Worm (Caenorhabditis elegans) whole organism, L1 larva: ENCODE data around the gene lim-4.

Experiments used
- C16A3.4 ChIP-seq: fragments of 150-350 bp; optimal IDR thresholded peaks from 2 replicates; lab custom pipeline; 2014; ENCODE audit warnings: missing biosample characterization, missing genetic modification characterization
- F16B12.6 ChIP-seq: fragments of 150-350 bp; optimal IDR thresholded peaks from 2 replicates; lab custom pipeline; 2014; ENCODE audit warnings: missing biosample characterization, missing genetic modification characterization
- aha-1 ChIP-seq: fragments of 150-350 bp; optimal IDR thresholded peaks from 2 replicates; lab custom pipeline; 2014; ENCODE audit warnings: missing biosample characterization, missing genetic modification characterization
- alr-1 ChIP-seq: fragments of 200-800 bp; sonication (Bioruptor generic); optimal IDR thresholded peaks from 2 replicates; lab custom pipeline; 2018; ENCODE audit warnings: borderline replicate concordance, mild to moderate bottlenecking, missing genetic modification characterization, missing compliant biosample characterization
- ceh-8 ChIP-seq: fragments of 200-800 bp; sonication (Bioruptor generic); optimal IDR thresholded peaks from 2 replicates; lab custom pipeline; 2018; ENCODE audit warnings: mild to moderate bottlenecking, missing genetic modification characterization, moderate library complexity, missing compliant biosample characterization
- ceh-82 ChIP-seq, 3 experiments: fragments of 150-350 bp in 1 of 3; sonication (generic microtip) in 2 of 3; optimal IDR thresholded peaks; 2 replicates each; lab custom pipeline; 2014 to 2017; ENCODE audit warnings: missing biosample characterization in 3 of 3, missing genetic modification characterization in 3 of 3
- ceh-88 ChIP-seq: fragments of 200-800 bp; sonication (Bioruptor generic); IDR thresholded peaks from 2 replicates; pipeline ENCODE4 v1.3.6; 2022; ENCODE audit warnings: missing genetic modification characterization, missing compliant biosample characterization
- ces-1 ChIP-seq: fragments of 150-350 bp; optimal IDR thresholded peaks from 2 replicates; lab custom pipeline; 2014; ENCODE audit warnings: missing biosample characterization, missing genetic modification reagents, missing genetic modification characterization
- egl-27 ChIP-seq, 2 experiments: fragments of 150-350 bp in 1 of 2; sonication (generic microtip); optimal IDR thresholded peaks; 3 replicates each; lab custom pipeline; 2017 to 2018; ENCODE audit warnings: missing biosample characterization in 2 of 2, missing genetic modification characterization in 2 of 2, missing genetic modification reagents in 2 of 2
- elt-2 ChIP-seq: sonication (generic microtip); optimal IDR thresholded peaks from 2 replicates; lab custom pipeline; 2016; ENCODE audit warnings: missing genetic modification characterization, mild to moderate bottlenecking, inconsistent platforms, missing compliant biosample characterization, missing genetic modification reagents
- elt-3 ChIP-seq, 6 experiments: fragments of 150-350 bp in 1 of 6; sonication (generic microtip); optimal IDR thresholded peaks; 2 replicates each; lab custom pipeline; 2017 to 2018; ENCODE audit warnings: missing biosample characterization in 6 of 6, missing genetic modification characterization in 6 of 6, inconsistent platforms in 1 of 6
- ets-5 ChIP-seq: fragments of 200-800 bp; sonication (Bioruptor generic); IDR thresholded peaks from 2 replicates; pipeline ENCODE4 v1.3.6; 2022; ENCODE audit warnings: missing genetic modification characterization, missing compliant biosample characterization
- fkh-8 ChIP-seq: sonication (generic microtip); optimal IDR thresholded peaks from 2 replicates; lab custom pipeline; 2016; ENCODE audit warnings: mild to moderate bottlenecking, missing genetic modification characterization, missing compliant biosample characterization
- fos-1 ChIP-seq: fragments of 150-350 bp; optimal IDR thresholded peaks from 2 replicates; lab custom pipeline; 2014; ENCODE audit warnings: missing biosample characterization, missing genetic modification characterization
- grh-1 ChIP-seq: fragments of 200-800 bp; sonication (Bioruptor generic); IDR thresholded peaks from 2 replicates; pipeline ENCODE4 v1.3.6; 2022; ENCODE audit warnings: missing genetic modification reagents, missing genetic modification characterization, missing compliant biosample characterization
- hpl-2 ChIP-seq: fragments of 150-350 bp; optimal IDR thresholded peaks from 2 replicates; lab custom pipeline; 2014; ENCODE audit warnings: missing biosample characterization, missing genetic modification reagents, missing genetic modification characterization
- irx-1 ChIP-seq: sonication (generic microtip); optimal IDR thresholded peaks from 2 replicates; lab custom pipeline; 2016; ENCODE audit warnings: missing genetic modification characterization, missing compliant biosample characterization
- isw-1 ChIP-seq: fragments of 200-800 bp; sonication (Bioruptor generic); IDR thresholded peaks from 2 replicates; pipeline ENCODE4 v1.3.6; 2022; ENCODE audit warnings: missing genetic modification characterization, missing compliant biosample characterization
- jun-1 ChIP-seq: fragments of 150-350 bp; optimal IDR thresholded peaks from 2 replicates; lab custom pipeline; 2014; ENCODE audit warnings: missing biosample characterization, missing genetic modification reagents, missing genetic modification characterization
- lin-15B ChIP-seq: fragments of 150-350 bp; sonication (generic microtip); optimal IDR thresholded peaks from 3 replicates; lab custom pipeline; 2014; ENCODE audit warnings: missing biosample characterization, missing genetic modification characterization
- lin-35 ChIP-seq, 2 experiments: fragments of 150-350 bp; optimal IDR thresholded peaks; 2 replicates each; lab custom pipeline; 2014; ENCODE audit warnings: missing biosample characterization in 2 of 2, missing genetic modification characterization in 2 of 2, missing genetic modification reagents in 2 of 2
- lin-39 ChIP-seq: fragments of 150-350 bp; optimal IDR thresholded peaks from 2 replicates; lab custom pipeline; 2014; ENCODE audit warnings: missing biosample characterization, missing genetic modification reagents, missing genetic modification characterization
- lir-3 ChIP-seq: sonication (generic microtip); optimal IDR thresholded peaks from 2 replicates; lab custom pipeline; 2016; ENCODE audit warnings: mild to moderate bottlenecking, missing genetic modification characterization, moderate library complexity, missing compliant biosample characterization; ENCODE audit not compliant: poor library complexity
- mdl-1 ChIP-seq, 2 experiments: fragments of 150-350 bp; optimal IDR thresholded peaks; 2 replicates each; lab custom pipeline; 2014 to 2017; ENCODE audit warnings: missing biosample characterization in 2 of 2, missing genetic modification characterization in 2 of 2, inconsistent platforms in 1 of 2
- mep-1 ChIP-seq: fragments of 150-350 bp; optimal IDR thresholded peaks from 2 replicates; lab custom pipeline; 2014; ENCODE audit warnings: missing biosample characterization, missing genetic modification characterization
- nhr-12 ChIP-seq: sonication (generic microtip); optimal IDR thresholded peaks from 2 replicates; lab custom pipeline; 2017; ENCODE audit warnings: missing biosample characterization, missing genetic modification characterization
- nhr-19 ChIP-seq: fragments of 200-800 bp; sonication (Bioruptor generic); conservative IDR thresholded peaks from 2 replicates; pipeline ENCODE4 v1.3.6; 2022; ENCODE audit warnings: missing genetic modification characterization, missing compliant biosample characterization
- nhr-20 ChIP-seq: sonication (generic microtip); optimal IDR thresholded peaks from 2 replicates; lab custom pipeline; 2016; ENCODE audit warnings: mild to moderate bottlenecking, missing genetic modification characterization, missing compliant biosample characterization
- nhr-237 ChIP-seq: fragments of 150-350 bp; optimal IDR thresholded peaks from 2 replicates; lab custom pipeline; 2014; ENCODE audit warnings: missing biosample characterization, missing genetic modification characterization
- nhr-47 ChIP-seq: sonication (generic microtip); optimal IDR thresholded peaks from 2 replicates; lab custom pipeline; 2016; ENCODE audit warnings: mild to moderate bottlenecking, missing genetic modification characterization, moderate library complexity, missing compliant biosample characterization
- nhr-76 ChIP-seq: sonication (generic microtip); optimal IDR thresholded peaks from 2 replicates; lab custom pipeline; 2017; ENCODE audit warnings: missing biosample characterization, missing genetic modification characterization
- nhr-77 ChIP-seq: fragments of 150-350 bp; optimal IDR thresholded peaks from 2 replicates; lab custom pipeline; 2014; ENCODE audit warnings: missing biosample characterization, missing genetic modification characterization
- nhr-84 ChIP-seq: sonication (generic microtip); optimal IDR thresholded peaks from 2 replicates; lab custom pipeline; 2017; ENCODE audit warnings: missing biosample characterization, missing genetic modification characterization
- nhr-85 ChIP-seq: sonication (generic microtip); peaks from one replicate; lab custom pipeline; 2016; ENCODE audit warnings: missing genetic modification characterization, inconsistent platforms, missing compliant biosample characterization
- nhr-90 ChIP-seq: sonication (generic microtip); optimal IDR thresholded peaks from 2 replicates; lab custom pipeline; 2016; ENCODE audit warnings: mild to moderate bottlenecking, missing genetic modification characterization, missing compliant biosample characterization; ENCODE audit not compliant: poor library complexity
- pqm-1 ChIP-seq: sonication (generic microtip); optimal IDR thresholded peaks from 3 replicates; lab custom pipeline; 2017; ENCODE audit warnings: missing biosample characterization, missing genetic modification characterization
- rnt-1 ChIP-seq: sonication (generic microtip); optimal IDR thresholded peaks from 2 replicates; lab custom pipeline; 2016; ENCODE audit warnings: mild to moderate bottlenecking, missing genetic modification characterization, moderate library complexity, missing compliant biosample characterization
- skn-1 ChIP-seq: fragments of 150-350 bp; optimal IDR thresholded peaks from 2 replicates; lab custom pipeline; 2014; ENCODE audit warnings: missing biosample characterization, missing genetic modification characterization
- snpc-4 ChIP-seq: fragments of 150-350 bp; optimal IDR thresholded peaks from 2 replicates; lab custom pipeline; 2014; ENCODE audit warnings: missing biosample characterization, missing genetic modification characterization
- snu-23 ChIP-seq: sonication (generic microtip); optimal IDR thresholded peaks from 2 replicates; lab custom pipeline; 2016; ENCODE audit warnings: missing genetic modification characterization, missing compliant biosample characterization
- sox-4 ChIP-seq: sonication (generic microtip); optimal IDR thresholded peaks from 2 replicates; lab custom pipeline; 2016; ENCODE audit warnings: missing genetic modification characterization, missing compliant biosample characterization
- sptf-1 ChIP-seq: fragments of 150-350 bp; optimal IDR thresholded peaks from 2 replicates; lab custom pipeline; 2014; ENCODE audit warnings: missing biosample characterization, missing genetic modification characterization
- sup-37 ChIP-seq: fragments of 200-800 bp; sonication (Bioruptor generic); optimal IDR thresholded peaks from 2 replicates; lab custom pipeline; 2018; ENCODE audit warnings: mild to moderate bottlenecking, missing genetic modification characterization, missing compliant biosample characterization
- swsn-7 ChIP-seq: sonication (generic microtip); optimal IDR thresholded peaks from 2 replicates; lab custom pipeline; 2016; ENCODE audit warnings: missing genetic modification characterization, missing compliant biosample characterization
- tbx-2 ChIP-seq: sonication (generic microtip); optimal IDR thresholded peaks from 2 replicates; lab custom pipeline; 2016; ENCODE audit warnings: missing genetic modification characterization, missing compliant biosample characterization
- tlp-1 ChIP-seq: fragments of 150-350 bp; optimal IDR thresholded peaks from 2 replicates; lab custom pipeline; 2014; ENCODE audit warnings: missing biosample characterization, missing genetic modification characterization
- unc-62 ChIP-seq: fragments of 150-350 bp; optimal IDR thresholded peaks from 2 replicates; lab custom pipeline; 2014; ENCODE audit warnings: missing biosample characterization, missing genetic modification reagents, missing genetic modification characterization
- unc-86 ChIP-seq: sonication (generic microtip); optimal IDR thresholded peaks from 2 replicates; lab custom pipeline; 2016; ENCODE audit warnings: missing genetic modification characterization, missing compliant biosample characterization
- unc-98 ChIP-seq: fragments of 200-800 bp; sonication (Bioruptor generic); IDR thresholded peaks from 2 replicates; pipeline ENCODE4 v1.3.6; 2022; ENCODE audit warnings: missing genetic modification characterization, missing compliant biosample characterization
- xbp-1 ChIP-seq: sonication (generic microtip); optimal IDR thresholded peaks from 2 replicates; lab custom pipeline; 2016; ENCODE audit warnings: missing genetic modification characterization, missing compliant biosample characterization
- zag-1 ChIP-seq: fragments of 150-350 bp; optimal IDR thresholded peaks from 2 replicates; lab custom pipeline; 2014; ENCODE audit warnings: missing biosample characterization, missing genetic modification characterization
- zip-4 ChIP-seq: fragments of 200-800 bp; sonication (Bioruptor generic); optimal IDR thresholded peaks from 2 replicates; lab custom pipeline; 2018; ENCODE audit warnings: mild to moderate bottlenecking, missing genetic modification characterization, moderate library complexity, missing compliant biosample characterization
- ztf-11 ChIP-seq, 2 experiments: sonication (generic microtip); optimal IDR thresholded peaks; 2 replicates each; lab custom pipeline; 2016 to 2017; ENCODE audit warnings: missing genetic modification characterization in 2 of 2, missing biosample characterization in 1 of 2, missing compliant biosample characterization in 1 of 2
- ztf-4 ChIP-seq: fragments of 150-350 bp; optimal IDR thresholded peaks from 2 replicates; lab custom pipeline; 2014; ENCODE audit warnings: missing biosample characterization, missing genetic modification characterization

Gene lim-4

DNA sequence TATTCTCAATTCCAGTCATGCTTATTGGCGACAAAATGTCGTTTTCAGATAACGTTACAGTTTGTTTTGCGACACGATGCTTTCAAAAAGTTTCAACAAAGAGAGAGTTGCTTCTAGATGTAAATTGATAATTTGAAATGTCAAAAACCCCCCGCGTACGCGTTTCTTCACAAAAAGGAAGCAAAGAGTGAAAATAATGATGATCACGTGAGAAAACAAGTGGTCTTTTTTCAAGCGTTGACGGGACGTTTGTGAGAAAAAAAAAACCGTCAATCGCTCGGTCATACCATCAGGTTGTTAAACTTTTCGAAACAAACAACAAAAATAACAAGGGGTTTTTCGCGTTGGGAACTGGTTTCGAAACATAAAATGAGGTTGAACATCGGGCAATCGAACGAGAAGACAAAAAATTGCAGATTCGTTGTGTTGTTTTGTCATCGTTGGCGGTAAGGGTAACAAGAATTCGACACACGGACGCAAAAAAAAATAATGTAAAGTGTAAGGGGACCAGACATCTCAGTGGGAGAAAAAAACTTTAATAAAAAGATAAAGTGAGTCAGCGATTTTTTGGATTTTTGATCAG is 41.2 kb downstream of the lim-4 start (continued):
- TF ChIP-seq nhr-47 (tag; lab: Kevin White, UChicago) (no peak), unc-98 (GFP tag; lab: Robert Waterston, UW) (no peak), zip-4 (no peak), ceh-82 (tag; optimal IDR thresholded peaks at IDR 0.05; lab: Kevin White, UChicago) (no peak), ceh-8 (GFP tag; lab: Kevin White, UChicago) (no peak), tbx-2 (peak; percentile 22), hpl-2 (GFP tag; lab: Kevin White, UChicago) (no peak), lin-15B (tag; lab: Kevin White, UChicago) (no peak), fkh-8 (no peak), ceh-88 (GFP tag; lab: Robert Waterston, UW) (no peak), pqm-1 (tag; lab: Kevin White, UChicago) (no peak), nhr-76 (tag; lab: Kevin White, UChicago) (no peak), lin-35 (GFP tag; optimal IDR thresholded peaks at IDR 0.05; lab: Kevin White, UChicago) (peak in 1 of 2 experiments; percentile 49), xbp-1 (no peak), ets-5 (GFP tag; lab: Robert Waterston, UW) (no peak), nhr-20 (tag; lab: Kevin White, UChicago) (peak; percentile 70), skn-1 (tag; lab: Kevin White, UChicago) (peak; percentile 63), rnt-1 (tag; lab: Kevin White, UChicago) (no peak), jun-1 (tag; lab: Kevin White, UChicago) (no peak), sox-4 (no peak), nhr-90 (tag; lab: Kevin White, UChicago) (peak; percentile 20), snu-23 (GFP tag; lab: Kevin White, UChicago) (peak; percentile 62), nhr-77 (tag; lab: Kevin White, UChicago) (no peak), sptf-1 (no peak), tlp-1 (tag; lab: Kevin White, UChicago) (no peak), isw-1 (GFP tag; lab: Robert Waterston, UW) (no peak), elt-3 (tag; optimal IDR thresholded peaks at IDR 0.05; lab: Kevin White, UChicago) (peak in 1 of 6 experiments; percentile 68), lin-39 (tag; lab: Kevin White, UChicago) (no peak), aha-1 (no peak), ztf-11 (tag; optimal IDR thresholded peaks at IDR 0.05; lab: Kevin White, UChicago) (no peak), mdl-1 (tag; optimal IDR thresholded peaks at IDR 0.05; lab: Kevin White, UChicago) (peak in 1 of 2 experiments; percentile 69), unc-62 (no peak), nhr-85 (tag; lab: Kevin White, UChicago) (peak; percentile 90), F16B12.6 (tag; lab: Kevin White, UChicago) (no peak), fos-1 (tag; lab: Kevin White, UChicago) (no peak), ztf-4 (no peak), nhr-84 (tag; lab: Kevin White, UChicago) (no peak), unc-86 (tag; lab: Kevin White, UChicago) (no peak), nhr-237 (tag; lab: Kevin White, UChicago) (no peak), mep-1 (tag; lab: Kevin White, UChicago) (peak; percentile 42), C16A3.4 (tag; lab: Kevin White, UChicago) (no peak), elt-2 (peak; percentile 87), alr-1 (tag; lab: Kevin White, UChicago) (no peak), swsn-7 (tag; lab: Kevin White, UChicago) (peak; percentile 7), ces-1 (no peak), irx-1 (tag; lab: Kevin White, UChicago) (no peak), grh-1 (GFP tag; lab: Robert Waterston, UW) (peak; percentile 41), zag-1 (tag; lab: Kevin White, UChicago) (no peak), sup-37 (GFP tag; lab: Kevin White, UChicago) (no peak), nhr-12 (tag; lab: Kevin White, UChicago) (no peak), nhr-19 (GFP tag; lab: Robert Waterston, UW) (peak; percentile 48), snpc-4 (tag; lab: Kevin White, UChicago) (no peak), lir-3 (tag; lab: Kevin White, UChicago) (no peak), egl-27 (tag; optimal IDR thresholded peaks at IDR 0.05; lab: Kevin White, UChicago) (no peak)
